Fruit fly (Drosophila melanogaster): ENCODE results near the gene CG34291.

dm6 chr3R:26429619-26430018 is 4.0 kb upstream of the CG34291 start:
- TF ChIP-seq CG8478 (optimal IDR thresholded peaks at IDR 0.05), result no peak
- no peak for TF ChIP-seq CTCF (optimal IDR thresholded peaks at IDR 0.05)
